Worm (Caenorhabditis elegans): ENCODE data around the gene scvp-1.

scvp-1 gene

DNA sequence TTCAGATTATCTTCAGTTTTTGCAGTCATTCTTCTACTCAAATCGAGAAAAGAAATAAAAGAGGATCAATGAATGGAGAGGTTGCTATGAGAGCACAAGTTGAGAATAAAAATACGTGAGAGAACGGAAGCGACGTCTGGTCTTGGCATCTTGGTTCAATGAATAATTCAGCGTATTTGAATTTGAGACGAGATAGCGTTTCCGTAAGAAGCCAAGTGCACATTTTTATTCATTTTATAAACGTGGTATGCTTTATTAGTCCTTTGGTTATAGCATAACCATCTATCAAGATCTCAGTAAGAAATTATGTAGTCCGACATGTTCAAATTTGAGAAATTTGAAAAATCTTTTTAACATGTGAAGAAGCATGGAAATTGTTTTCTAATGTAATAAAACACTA lies 12.7 kb downstream of the scvp-1 start, which contains the start of gene F58B4.2:
Gene F58B4.2 (minus strand): TSS at position 101 of the 400 bp plus-strand sequence.
- no peak for TF ChIP-seq F13C5.2 (tag; optimal IDR thresholded peaks at IDR 0.05)
- no peak for TF ChIP-seq flt-1 (GFP tag; IDR thresholded peaks at IDR 0.05)
- no peak for TF ChIP-seq B0310.2 (tag; optimal IDR thresholded peaks at IDR 0.05)
- no peak for TF ChIP-seq hmg-4 (GFP tag; optimal IDR thresholded peaks at IDR 0.05)
- no peak for TF ChIP-seq tbx-11 (GFP tag; IDR thresholded peaks at IDR 0.05)
- no peak for TF ChIP-seq ets-7 (tag; optimal IDR thresholded peaks at IDR 0.05)
- TF ChIP-seq ama-1 (optimal IDR thresholded peaks at IDR 0.05), result no peak
- no peak for TF ChIP-seq ceh-13 (GFP tag; optimal IDR thresholded peaks at IDR 0.05)
- no peak for TF ChIP-seq pes-1 (GFP tag; IDR thresholded peaks at IDR 0.05)
- TF ChIP-seq tra-4 (tag; optimal IDR thresholded peaks at IDR 0.05), result no peak
- no peak for TF ChIP-seq aly-1 (tag; optimal IDR thresholded peaks at IDR 0.05)
- TF ChIP-seq hnd-1 (tag; optimal IDR thresholded peaks at IDR 0.05), result no peak

DNA sequence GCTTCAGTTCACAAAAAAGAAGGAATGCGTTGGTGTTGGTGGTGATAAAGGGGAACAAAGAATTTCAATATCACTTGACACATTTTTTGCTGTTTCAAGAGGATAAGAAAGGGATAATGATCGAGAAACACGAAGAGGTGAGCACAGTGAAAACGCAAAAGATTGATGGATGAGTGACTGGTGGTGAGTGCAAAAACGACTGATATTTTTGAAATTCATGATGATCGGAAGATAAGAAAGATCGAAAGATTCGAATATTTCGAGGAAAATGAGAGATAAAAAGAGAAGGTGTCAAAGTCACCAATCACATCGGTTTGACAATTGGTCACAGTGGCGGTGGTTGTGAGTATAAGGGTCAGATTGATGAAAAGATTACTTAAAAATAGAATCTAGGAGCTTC lies 15.2 kb downstream of the scvp-1 start:
- TF ChIP-seq ama-1 (optimal IDR thresholded peaks at IDR 0.05) (no peak), B0310.2 (tag; optimal IDR thresholded peaks at IDR 0.05) (no peak), hmg-4 (GFP tag; optimal IDR thresholded peaks at IDR 0.05) (no peak), F13C5.2 (tag; optimal IDR thresholded peaks at IDR 0.05) (no peak), tra-4 (tag; optimal IDR thresholded peaks at IDR 0.05) (no peak), scrt-1 (GFP tag; IDR thresholded peaks at IDR 0.05) (no peak), ceh-36 (tag; optimal IDR thresholded peaks at IDR 0.05) (no peak), pes-1 (GFP tag; IDR thresholded peaks at IDR 0.05) (no peak), aly-1 (tag; optimal IDR thresholded peaks at IDR 0.05) (no peak), sea-1 (GFP tag; conservative IDR thresholded peaks at IDR 0.05) (no peak), hmbx-1 (tag; optimal IDR thresholded peaks at IDR 0.05) (no peak), hnd-1 (tag; optimal IDR thresholded peaks at IDR 0.05) (no peak), tbx-11 (GFP tag; IDR thresholded peaks at IDR 0.05) (no peak)

DNA sequence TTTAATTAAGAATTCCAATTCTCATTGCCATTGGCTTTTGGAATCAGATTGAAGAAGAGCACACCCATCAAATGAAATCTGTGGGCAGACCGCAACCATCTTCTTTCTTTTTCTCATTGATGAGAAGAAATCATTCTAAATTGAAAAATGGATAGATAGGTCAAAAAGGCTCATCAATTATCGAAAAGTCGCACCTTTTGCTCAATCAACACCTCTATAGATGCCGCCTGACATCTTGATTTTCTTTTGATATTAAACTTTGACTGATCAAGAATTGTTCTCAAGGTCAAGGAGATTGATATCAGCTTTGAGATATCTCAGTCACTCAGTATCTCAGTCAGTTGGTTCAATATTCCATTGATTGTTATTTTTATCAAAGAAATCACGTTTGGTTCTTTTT lies 21.1 kb downstream of the scvp-1 start:
- no peak for TF ChIP-seq ets-7 (tag; optimal IDR thresholded peaks at IDR 0.05)
- TF ChIP-seq aly-1 (tag; optimal IDR thresholded peaks at IDR 0.05), result no peak
- no peak for TF ChIP-seq F13C5.2 (tag; optimal IDR thresholded peaks at IDR 0.05)
- no peak for TF ChIP-seq scrt-1 (GFP tag; IDR thresholded peaks at IDR 0.05)
- no peak for TF ChIP-seq ama-1 (optimal IDR thresholded peaks at IDR 0.05)
- no peak for TF ChIP-seq hmbx-1 (tag; optimal IDR thresholded peaks at IDR 0.05)
- no peak for TF ChIP-seq tbx-37 (GFP tag; conservative IDR thresholded peaks at IDR 0.05)
- TF ChIP-seq hmg-4 (GFP tag; optimal IDR thresholded peaks at IDR 0.05), result no peak
- TF ChIP-seq ceh-36 (tag; optimal IDR thresholded peaks at IDR 0.05), result no peak
- no peak for TF ChIP-seq pes-1 (GFP tag; IDR thresholded peaks at IDR 0.05)
- no peak for TF ChIP-seq ceh-13 (GFP tag; optimal IDR thresholded peaks at IDR 0.05)
- no peak for TF ChIP-seq flt-1 (GFP tag; IDR thresholded peaks at IDR 0.05)
- no peak for TF ChIP-seq sea-1 (GFP tag; conservative IDR thresholded peaks at IDR 0.05)
- TF ChIP-seq tra-4 (tag; optimal IDR thresholded peaks at IDR 0.05), result no peak
- no peak for TF ChIP-seq hnd-1 (tag; optimal IDR thresholded peaks at IDR 0.05)
- TF ChIP-seq tbx-11 (GFP tag; IDR thresholded peaks at IDR 0.05), result no peak
- no peak for TF ChIP-seq B0310.2 (tag; optimal IDR thresholded peaks at IDR 0.05)

DNA sequence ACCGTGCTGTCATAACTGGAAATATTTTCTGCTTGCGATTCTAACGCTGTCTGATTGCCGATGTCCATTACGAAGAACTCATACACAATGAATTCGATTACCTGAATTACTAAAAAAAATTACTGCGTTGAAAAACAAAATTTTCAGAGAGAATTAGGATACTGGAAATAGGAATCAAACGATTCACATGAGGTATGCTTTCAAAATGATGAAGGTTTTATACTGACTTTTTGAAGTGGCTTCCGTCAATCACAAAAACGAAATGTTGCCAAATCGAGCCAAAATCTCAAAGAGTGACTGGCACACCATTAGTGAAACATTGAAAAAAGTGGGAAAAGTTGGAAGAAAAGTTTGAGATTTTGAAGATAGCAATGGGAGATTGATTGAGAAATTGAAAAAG lies 22.0 kb downstream of the scvp-1 start, which contains the start of gene zzz-1:
Gene zzz-1 (minus strand): TSS at position 101 of the 400 bp plus-strand sequence.
- no peak for TF ChIP-seq ama-1 (optimal IDR thresholded peaks at IDR 0.05)

DNA sequence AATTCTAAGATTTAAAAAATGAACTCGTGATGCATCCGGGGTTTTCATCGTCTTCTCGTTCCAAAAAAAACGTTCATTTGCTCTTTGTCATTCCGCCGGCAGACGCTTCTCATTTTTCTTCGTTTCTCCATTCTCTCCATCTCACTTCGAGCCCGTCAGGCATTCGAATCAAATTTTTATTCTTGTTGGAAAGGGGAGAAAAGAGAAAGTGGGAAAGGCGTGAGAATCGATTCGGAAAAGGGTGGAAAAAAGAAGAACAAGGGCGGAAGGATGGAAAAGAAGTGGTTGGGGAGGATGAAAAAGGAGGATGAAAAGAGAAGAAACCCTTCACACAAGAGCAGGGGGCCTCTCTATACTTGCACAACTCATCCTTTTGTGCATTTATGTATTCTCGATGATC lies 26.3 kb downstream of the scvp-1 start:
- TF ChIP-seq scrt-1 (GFP tag; IDR thresholded peaks at IDR 0.05) (no peak), tbx-37 (GFP tag; conservative IDR thresholded peaks at IDR 0.05) (no peak), sea-1 (GFP tag; conservative IDR thresholded peaks at IDR 0.05) (no peak), hmbx-1 (tag; optimal IDR thresholded peaks at IDR 0.05) (no peak), tra-4 (tag; optimal IDR thresholded peaks at IDR 0.05) (no peak), tbx-11 (GFP tag; IDR thresholded peaks at IDR 0.05) (no peak), ama-1 (optimal IDR thresholded peaks at IDR 0.05) (no peak), aly-1 (tag; optimal IDR thresholded peaks at IDR 0.05) (no peak), flt-1 (GFP tag; IDR thresholded peaks at IDR 0.05) (no peak), B0310.2 (tag; optimal IDR thresholded peaks at IDR 0.05) (no peak), hmg-4 (GFP tag; optimal IDR thresholded peaks at IDR 0.05) (no peak), ets-7 (tag; optimal IDR thresholded peaks at IDR 0.05) (no peak), pes-1 (GFP tag; IDR thresholded peaks at IDR 0.05) (no peak), hnd-1 (tag; optimal IDR thresholded peaks at IDR 0.05) (no peak), ceh-13 (GFP tag; optimal IDR thresholded peaks at IDR 0.05) (no peak), ceh-36 (tag; optimal IDR thresholded peaks at IDR 0.05) (no peak)

DNA sequence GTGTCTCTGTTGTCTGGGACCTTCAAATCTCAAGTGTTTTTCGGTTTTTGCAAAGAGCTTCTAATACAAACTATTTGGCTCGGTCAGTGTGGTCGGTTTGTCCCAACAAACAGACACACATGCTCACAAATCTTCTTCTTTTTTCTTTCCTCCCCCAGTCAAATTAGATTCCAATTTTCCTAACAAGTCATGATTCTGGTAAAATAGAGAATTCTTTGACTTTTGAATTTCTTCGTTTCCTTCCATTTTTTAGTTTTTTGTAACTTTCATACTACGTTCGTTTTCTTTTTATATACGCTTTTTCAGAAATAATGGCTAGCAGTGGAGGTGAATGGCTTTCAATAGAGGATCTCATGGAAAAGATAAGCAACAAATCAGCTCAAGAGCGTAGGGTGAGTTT lies 27.3 kb downstream of the scvp-1 start, which contains the start of gene F32D8.15:
Gene F32D8.15 (plus strand): TSS at position 301 of the 400 bp plus-strand sequence.
- TF ChIP-seq hmbx-1 (tag; optimal IDR thresholded peaks at IDR 0.05) (no peak), tbx-11 (GFP tag; IDR thresholded peaks at IDR 0.05) (no peak), hnd-1 (tag; optimal IDR thresholded peaks at IDR 0.05) (no peak), pes-1 (GFP tag; IDR thresholded peaks at IDR 0.05) (no peak), aly-1 (tag; optimal IDR thresholded peaks at IDR 0.05) (no peak), ceh-36 (tag; optimal IDR thresholded peaks at IDR 0.05) (no peak), scrt-1 (GFP tag; IDR thresholded peaks at IDR 0.05) (no peak), F13C5.2 (tag; optimal IDR thresholded peaks at IDR 0.05) (no peak), sea-1 (GFP tag; conservative IDR thresholded peaks at IDR 0.05) (no peak), ama-1 (optimal IDR thresholded peaks at IDR 0.05) (no peak), ets-7 (tag; optimal IDR thresholded peaks at IDR 0.05) (no peak), tbx-37 (GFP tag; conservative IDR thresholded peaks at IDR 0.05) (no peak), hmg-4 (GFP tag; optimal IDR thresholded peaks at IDR 0.05) (no peak), ceh-13 (GFP tag; optimal IDR thresholded peaks at IDR 0.05) (no peak), flt-1 (GFP tag; IDR thresholded peaks at IDR 0.05) (no peak), tra-4 (tag; optimal IDR thresholded peaks at IDR 0.05) (no peak), B0310.2 (tag; optimal IDR thresholded peaks at IDR 0.05) (no peak)

DNA sequence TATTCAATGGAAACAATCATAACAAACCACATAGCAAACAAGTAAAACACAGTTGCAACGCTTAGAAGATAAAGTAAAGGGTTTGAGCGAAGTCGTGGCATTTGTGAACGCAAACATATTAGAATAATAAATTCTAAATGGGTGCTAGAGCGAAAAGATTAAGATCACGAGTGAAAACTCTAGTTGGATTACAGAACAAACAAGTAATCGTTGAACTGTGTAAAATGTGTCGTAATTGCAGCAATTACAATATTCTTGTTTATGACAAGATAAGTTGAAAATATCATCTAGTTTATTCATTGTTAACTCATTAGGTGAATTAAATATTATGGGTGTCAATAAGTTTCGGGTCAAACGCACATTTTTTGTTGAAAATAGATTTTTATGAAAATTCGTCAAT lies 28.4 kb downstream of the scvp-1 start, which contains the start of gene F32D8.8:
Gene F32D8.8 (minus strand): TSS at position 101 of the 400 bp plus-strand sequence.
- TF ChIP-seq hmg-4 (GFP tag; optimal IDR thresholded peaks at IDR 0.05) (no peak), B0310.2 (tag; optimal IDR thresholded peaks at IDR 0.05) (no peak), pes-1 (GFP tag; IDR thresholded peaks at IDR 0.05) (no peak), flt-1 (GFP tag; IDR thresholded peaks at IDR 0.05) (no peak), tbx-11 (GFP tag; IDR thresholded peaks at IDR 0.05) (no peak), ets-7 (tag; optimal IDR thresholded peaks at IDR 0.05) (no peak), ama-1 (optimal IDR thresholded peaks at IDR 0.05) (no peak), scrt-1 (GFP tag; IDR thresholded peaks at IDR 0.05) (no peak)

All from whole organism, early embryonic.